Fruit fly (Drosophila melanogaster): ENCODE results near the gene CG8620.
A peak's percentile ranks its signal among the peaks of the same experiment; 100 is the strongest.

Gene CG8620

DNA sequence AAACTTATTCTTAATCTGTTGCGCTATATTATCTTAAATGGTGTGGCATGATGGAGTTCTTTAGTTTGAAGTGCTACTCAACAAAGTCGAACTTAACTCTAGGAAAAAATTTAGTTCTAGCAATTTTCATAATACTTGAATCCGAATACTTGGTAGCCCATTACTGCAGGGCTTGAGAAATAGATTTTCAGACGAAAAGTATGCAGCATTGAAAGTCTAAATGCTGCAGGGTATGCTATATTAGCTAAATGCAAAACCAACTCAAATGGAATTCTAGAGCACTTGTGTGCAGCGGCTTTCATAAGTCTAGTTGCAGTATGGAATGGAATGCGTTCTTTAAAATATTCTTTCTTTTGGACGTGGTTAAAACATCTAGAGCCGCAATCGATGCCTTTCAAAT is 14.6 kb upstream of the CG8620 start:
- TF ChIP-seq Eip78C (GFP tag) = no peak
- TF ChIP-seq acj6 (GFP tag; optimal IDR thresholded peaks at IDR 0.05) = no peak
- TF ChIP-seq CG1621 (tag; optimal IDR thresholded peaks at IDR 0.05) = no peak
- TF ChIP-seq Gug (GFP tag; IDR thresholded peaks at IDR 0.05) = no peak
- TF ChIP-seq pdm3 (GFP tag; optimal IDR thresholded peaks at IDR 0.05) = no peak
- no peak for TF ChIP-seq Eip75B (GFP tag; optimal IDR thresholded peaks at IDR 0.05)
- no peak for TF ChIP-seq CG11762 (GFP tag; optimal IDR thresholded peaks at IDR 0.05; ENCODE audit: insufficient read depth)
- no peak for TF ChIP-seq salr (GFP tag; optimal IDR thresholded peaks at IDR 0.05)
- TF ChIP-seq dac (GFP tag; optimal IDR thresholded peaks at IDR 0.05) = no peak
- no peak for TF ChIP-seq dsx (GFP tag; optimal IDR thresholded peaks at IDR 0.05; ENCODE audit: poor library complexity, severe bottlenecking)
- no peak for TF ChIP-seq Ets21C (GFP tag; optimal IDR thresholded peaks at IDR 0.05)
- TF ChIP-seq fd85E (GFP tag; optimal IDR thresholded peaks at IDR 0.05) = no peak
- TF ChIP-seq Sox102F (GFP tag; optimal IDR thresholded peaks at IDR 0.05) = no peak
- TF ChIP-seq CG8632 (GFP tag; optimal IDR thresholded peaks at IDR 0.05) = no peak
- TF ChIP-seq OdsH (GFP tag; optimal IDR thresholded peaks at IDR 0.05) = no peak
- no peak for TF ChIP-seq CG16779 (tag; optimal IDR thresholded peaks at IDR 0.05)
- TF ChIP-seq Hr38 (GFP tag; optimal IDR thresholded peaks at IDR 0.05) = no peak
- TF ChIP-seq CG8319 (GFP tag; optimal IDR thresholded peaks at IDR 0.05) = no peak
- no peak for TF ChIP-seq CG31627 (GFP tag; optimal IDR thresholded peaks at IDR 0.05)
- no peak for TF ChIP-seq CG3919 (GFP tag; optimal IDR thresholded peaks at IDR 0.05)

DNA sequence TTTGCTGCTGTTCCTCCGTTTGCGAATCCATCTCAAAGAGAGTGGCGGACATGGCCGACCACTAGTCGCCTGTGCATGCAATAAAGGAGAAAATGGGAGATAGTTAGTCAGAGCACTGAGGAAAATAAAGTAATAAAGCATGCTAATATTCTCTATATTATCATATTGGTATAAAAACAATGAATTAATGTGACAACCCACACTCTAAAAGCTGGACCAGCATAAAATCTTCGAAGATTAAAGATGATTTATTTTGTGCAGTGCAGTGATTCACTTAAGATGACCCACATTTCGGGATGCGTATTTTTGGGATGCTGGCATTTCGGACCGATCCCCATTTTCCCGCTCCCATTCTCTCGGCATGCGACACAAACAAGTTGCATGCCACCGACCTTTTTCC is 10.1 kb upstream of the CG8620 start:
- no peak for TF ChIP-seq CG10631 (GFP tag; optimal IDR thresholded peaks at IDR 0.05)
- TF ChIP-seq dac (GFP tag; optimal IDR thresholded peaks at IDR 0.05) = no peak
- TF ChIP-seq eg (GFP tag; IDR thresholded peaks at IDR 0.05) = peak; percentile 77
- peak; percentile 62; the same call in 2 of the 3 replicates for TF ChIP-seq CG6163 (GFP tag; IDR thresholded peaks at IDR 0.05)
- no peak for TF ChIP-seq CG1621 (tag; optimal IDR thresholded peaks at IDR 0.05)
- TF ChIP-seq CG4318 (GFP tag; optimal IDR thresholded peaks at IDR 0.05) = no peak
- TF ChIP-seq CG8632 (GFP tag; optimal IDR thresholded peaks at IDR 0.05) = no peak
- TF ChIP-seq CG8119 (GFP tag; IDR thresholded peaks at IDR 0.05) = peak; percentile 64; the same call in 2 of the 3 replicates
- TF ChIP-seq Gug (GFP tag; IDR thresholded peaks at IDR 0.05) = no peak
- no peak for TF ChIP-seq Sox102F (GFP tag; optimal IDR thresholded peaks at IDR 0.05)
- no peak for TF ChIP-seq fd85E (GFP tag; optimal IDR thresholded peaks at IDR 0.05)
- no peak for TF ChIP-seq Hr38 (GFP tag; optimal IDR thresholded peaks at IDR 0.05)
- peak; percentile 62 for TF ChIP-seq CG6276 (GFP tag; optimal IDR thresholded peaks at IDR 0.05)
- TF ChIP-seq fd59A (GFP tag; optimal IDR thresholded peaks at IDR 0.05) = no peak
- no peak for TF ChIP-seq CG11902 (GFP tag; optimal IDR thresholded peaks at IDR 0.05)
- TF ChIP-seq CG9139 (GFP tag; optimal IDR thresholded peaks at IDR 0.05) = no peak
- no peak for TF ChIP-seq Met (GFP tag; optimal IDR thresholded peaks at IDR 0.05)
- TF ChIP-seq CG15336 (GFP tag; IDR thresholded peaks at IDR 0.05) = peak; percentile 64
- peak; percentile 66 for TF ChIP-seq Hr4 (GFP tag; optimal IDR thresholded peaks at IDR 0.05)
- no peak for TF ChIP-seq acj6 (GFP tag; optimal IDR thresholded peaks at IDR 0.05)
- TF ChIP-seq esn (GFP tag; optimal IDR thresholded peaks at IDR 0.05) = no peak
- TF ChIP-seq CG11762 (GFP tag; optimal IDR thresholded peaks at IDR 0.05; ENCODE audit: insufficient read depth) = no peak
- no peak for TF ChIP-seq dsx (GFP tag; optimal IDR thresholded peaks at IDR 0.05; ENCODE audit: poor library complexity, severe bottlenecking)
- TF ChIP-seq Eip75B (GFP tag; optimal IDR thresholded peaks at IDR 0.05) = no peak
- no peak for TF ChIP-seq cyc (GFP tag; optimal IDR thresholded peaks at IDR 0.05)
- TF ChIP-seq CG7368 (GFP tag; optimal IDR thresholded peaks at IDR 0.05) = no peak
- no peak for TF ChIP-seq CG10669 (GFP tag; optimal IDR thresholded peaks at IDR 0.05)
- no peak for TF ChIP-seq CG34406 (GFP tag; optimal IDR thresholded peaks at IDR 0.05)
- TF ChIP-seq Sox15 (GFP tag; optimal IDR thresholded peaks at IDR 0.05) = no peak
- TF ChIP-seq OdsH (GFP tag; optimal IDR thresholded peaks at IDR 0.05) = no peak
- peak; percentile 59 for TF ChIP-seq CG3919 (GFP tag; optimal IDR thresholded peaks at IDR 0.05)
- no peak for TF ChIP-seq Sox14 (GFP tag; optimal IDR thresholded peaks at IDR 0.05)
- TF ChIP-seq CG6792 (GFP tag; optimal IDR thresholded peaks at IDR 0.05) = no peak
- no peak for TF ChIP-seq vri (GFP tag; optimal IDR thresholded peaks at IDR 0.05)
- TF ChIP-seq ss (GFP tag; optimal IDR thresholded peaks at IDR 0.05) = no peak
- TF ChIP-seq fkh (GFP tag; optimal IDR thresholded peaks at IDR 0.05) = no peak
- no peak for TF ChIP-seq CG8319 (GFP tag; optimal IDR thresholded peaks at IDR 0.05)
- TF ChIP-seq svp (GFP tag) = no peak
- no peak for TF ChIP-seq topi (GFP tag; optimal IDR thresholded peaks at IDR 0.05)
- peak; percentile 30 for TF ChIP-seq Lpt (GFP tag; optimal IDR thresholded peaks at IDR 0.05)
- no peak for TF ChIP-seq pdm3 (GFP tag; optimal IDR thresholded peaks at IDR 0.05)
- TF ChIP-seq spab (GFP tag; optimal IDR thresholded peaks at IDR 0.05) = no peak
- TF ChIP-seq Blimp-1 (GFP tag; optimal IDR thresholded peaks at IDR 0.05) = no peak
- no peak for TF ChIP-seq Smox (GFP tag; optimal IDR thresholded peaks at IDR 0.05)

All from whole organism, prepupa.